Fruit fly (Drosophila melanogaster): ENCODE measurements around the gene Cpr78Cc.
A peak's percentile ranks its signal among the peaks of the same experiment; 100 is the strongest.

Gene Cpr78Cc

DNA sequence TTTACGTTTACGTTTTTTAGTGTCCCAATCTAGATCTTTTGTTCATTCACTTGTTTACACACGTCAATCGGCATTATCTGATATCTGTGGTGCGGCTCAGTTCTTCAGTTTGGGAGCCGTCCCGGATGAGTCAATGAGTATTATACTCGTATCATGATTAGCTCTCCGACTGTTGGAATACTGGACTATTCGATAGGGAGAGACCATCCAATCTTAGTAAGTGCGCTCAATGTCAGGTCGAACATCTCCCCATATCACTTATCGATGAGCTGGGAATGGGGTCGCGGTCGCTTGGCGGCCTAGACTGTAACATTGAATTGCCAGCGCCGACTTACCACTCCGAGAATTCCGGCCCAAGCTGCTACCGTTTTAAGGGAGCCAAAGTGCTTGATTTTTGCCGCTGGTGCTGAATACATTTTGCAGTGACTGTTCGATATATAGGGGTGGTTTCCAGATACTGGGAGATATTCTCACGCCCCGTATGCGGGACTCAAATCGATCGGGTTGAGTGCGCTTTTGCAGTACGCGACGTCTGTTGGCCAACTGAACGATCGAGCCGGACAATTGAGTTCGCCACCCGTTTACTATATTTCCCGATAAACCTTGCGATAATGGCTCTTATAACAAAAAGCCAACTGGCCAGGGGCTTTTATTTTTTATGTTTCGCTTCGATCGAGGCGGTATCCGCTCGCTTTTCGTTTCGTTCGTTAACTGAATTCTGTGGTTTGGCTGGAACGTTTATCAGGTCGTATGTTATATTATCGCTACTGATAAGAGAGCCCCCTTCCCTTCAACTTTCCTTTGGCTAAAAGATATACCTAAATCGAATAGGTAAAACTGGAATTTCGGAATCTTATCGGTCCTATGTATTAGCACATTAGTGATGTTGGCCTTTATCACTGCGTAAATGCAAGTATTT lies 15.4 kb upstream of the Cpr78Cc start:
- TF ChIP-seq Pif1B (GFP tag; optimal IDR thresholded peaks at IDR 0.05) (no peak), D1 (tag; optimal IDR thresholded peaks at IDR 0.05) (no peak), CG8301 (tag; optimal IDR thresholded peaks at IDR 0.05) (no peak), fd96Ca (GFP tag; IDR thresholded peaks at IDR 0.05) (no peak), CG15710 (tag; optimal IDR thresholded peaks at IDR 0.05) (no peak), CG17806 (tag; optimal IDR thresholded peaks at IDR 0.05) (no peak), Pif1A (GFP tag; optimal IDR thresholded peaks at IDR 0.05) (no peak), rn (GFP tag; IDR thresholded peaks at IDR 0.05) (no peak), CG32121 (GFP tag; IDR thresholded peaks at IDR 0.05) (no peak), gl (tag; optimal IDR thresholded peaks at IDR 0.05) (no peak), EcR (GFP tag; optimal IDR thresholded peaks at IDR 0.05) (no peak), CG8159 (tag; optimal IDR thresholded peaks at IDR 0.05) (no peak), CG9948 (tag; optimal IDR thresholded peaks at IDR 0.05) (no peak), CG14655 (GFP tag; optimal IDR thresholded peaks at IDR 0.05) (no peak), CG12605 (GFP tag; IDR thresholded peaks at IDR 0.05) (no peak), CG13204 (GFP tag; optimal IDR thresholded peaks at IDR 0.05) (no peak)

DNA sequence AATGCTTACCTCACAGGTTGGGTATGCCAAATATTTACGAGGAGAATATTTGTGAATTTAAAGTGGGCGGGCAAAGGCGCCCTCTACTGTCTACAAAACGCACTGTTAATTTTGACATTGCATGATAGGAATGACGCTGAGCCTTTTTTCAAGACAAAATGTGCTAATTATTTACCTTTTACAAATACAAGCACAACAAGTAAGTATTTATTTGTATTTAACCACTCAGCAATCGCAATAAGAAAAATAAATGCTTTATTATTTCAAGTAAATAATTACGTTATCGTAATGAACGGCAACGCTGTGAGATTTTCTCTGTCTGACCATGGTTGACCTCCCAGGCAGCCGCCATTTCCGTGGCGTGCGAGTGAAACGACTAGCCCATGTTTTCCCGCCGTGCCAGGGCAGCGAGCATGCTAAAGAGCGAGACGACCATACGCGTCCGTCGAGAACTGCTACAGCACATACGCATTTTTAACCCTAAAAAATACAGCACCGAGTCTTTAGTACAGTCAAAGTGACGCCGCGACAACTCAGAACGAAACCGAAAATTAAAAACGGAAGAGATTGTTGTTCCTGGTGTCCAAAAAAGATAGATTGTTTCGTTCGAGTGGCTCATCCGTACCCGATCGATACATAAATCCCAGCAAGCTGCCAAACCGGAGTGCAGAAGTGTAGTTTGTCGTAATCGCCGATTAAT lies 14.6 kb upstream of the Cpr78Cc start, which contains the start of the genes CG12974 and pzg:
CG12974 (minus strand) TSS at position 324 of the 700 bp plus-strand sequence.
pzg (plus strand) TSS at position 461 of the 700 bp plus-strand sequence.
- TF ChIP-seq D1 (tag; optimal IDR thresholded peaks at IDR 0.05) = no peak
- TF ChIP-seq CG17806 (tag; optimal IDR thresholded peaks at IDR 0.05) = no peak
- peak; percentile 38 for TF ChIP-seq CG9948 (tag; optimal IDR thresholded peaks at IDR 0.05)
- TF ChIP-seq gl (tag; optimal IDR thresholded peaks at IDR 0.05) = peak; percentile 40
- TF ChIP-seq CG12605 (GFP tag; IDR thresholded peaks at IDR 0.05) = no peak
- peak; percentile 34; the same call in 1 of the 2 replicates for TF ChIP-seq CG32121 (GFP tag; IDR thresholded peaks at IDR 0.05)
- peak; percentile 29; the same call in 1 of the 2 replicates for TF ChIP-seq Ets98B (GFP tag; IDR thresholded peaks at IDR 0.05)
- TF ChIP-seq rn (GFP tag; IDR thresholded peaks at IDR 0.05) = 0 out of 2 replicates have a peak, but pooled peaks have one; percentile 9
- TF ChIP-seq fd96Ca (GFP tag; IDR thresholded peaks at IDR 0.05) = peak; percentile 78; the same call in 2 of the 3 replicates
- no peak for TF ChIP-seq Pif1A (GFP tag; optimal IDR thresholded peaks at IDR 0.05)
- TF ChIP-seq EcR (GFP tag; optimal IDR thresholded peaks at IDR 0.05) = peak; percentile 61
- peak; percentile 56 for TF ChIP-seq CG15710 (tag; optimal IDR thresholded peaks at IDR 0.05)
- peak; percentile 61 for TF ChIP-seq Snoo (tag; optimal IDR thresholded peaks at IDR 0.05)
- peak; percentile 57 for TF ChIP-seq CG8159 (tag; optimal IDR thresholded peaks at IDR 0.05)
- peak; percentile 81; the same call in 2 of the 3 replicates for TF ChIP-seq CG4496 (GFP tag; IDR thresholded peaks at IDR 0.05)
- peak; percentile 55 for TF ChIP-seq CG34367 (tag; optimal IDR thresholded peaks at IDR 0.05)

DNA sequence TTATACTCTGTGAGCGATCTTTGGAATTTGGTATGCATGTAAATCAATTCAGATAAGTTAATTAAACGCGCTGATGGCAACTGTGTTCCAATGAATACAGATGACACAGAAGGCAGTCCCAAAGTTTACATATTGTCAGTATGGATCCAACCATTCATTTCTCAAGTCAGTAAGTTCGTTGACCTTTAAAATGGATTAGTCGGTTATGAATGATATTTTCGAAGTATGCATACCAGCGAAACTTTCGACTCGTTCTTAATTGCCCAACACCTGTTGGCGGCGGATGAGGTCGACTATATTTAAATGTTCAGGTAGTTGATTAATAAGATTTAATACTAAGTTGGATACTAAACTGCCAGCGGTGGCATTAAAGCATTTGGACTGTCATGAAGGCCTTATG lies 10.0 kb upstream of the Cpr78Cc start:
- TF ChIP-seq EcR (GFP tag; optimal IDR thresholded peaks at IDR 0.05) = peak; percentile 77
- no peak for TF ChIP-seq CG14655 (GFP tag; optimal IDR thresholded peaks at IDR 0.05)

DNA sequence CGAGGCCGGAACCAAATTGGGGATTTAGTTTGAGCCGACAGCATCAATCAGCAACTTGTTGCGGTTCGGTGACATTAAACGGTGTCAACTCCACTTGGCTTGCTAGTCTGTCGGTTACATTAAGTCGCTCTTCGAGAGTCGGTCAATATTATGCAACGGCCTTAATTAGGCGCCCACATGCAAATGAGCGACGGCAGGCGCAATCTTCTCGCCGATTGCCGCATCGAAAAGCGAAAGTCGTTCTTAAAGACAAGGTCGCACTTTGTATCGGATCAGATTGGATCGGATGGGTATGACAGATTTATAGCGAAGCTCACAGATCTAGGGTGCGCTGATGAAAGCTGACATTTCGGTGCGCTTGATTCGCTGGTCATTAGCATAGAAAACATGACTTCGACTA lies 9.3 kb upstream of the Cpr78Cc start:
- no peak for TF ChIP-seq EcR (GFP tag; optimal IDR thresholded peaks at IDR 0.05)
- no peak for TF ChIP-seq D1 (tag; optimal IDR thresholded peaks at IDR 0.05)
- no peak for TF ChIP-seq Snoo (tag; optimal IDR thresholded peaks at IDR 0.05)
- TF ChIP-seq CG12605 (GFP tag; IDR thresholded peaks at IDR 0.05) = no peak
- TF ChIP-seq CG13204 (GFP tag; optimal IDR thresholded peaks at IDR 0.05) = no peak
- no peak for TF ChIP-seq CG32121 (GFP tag; IDR thresholded peaks at IDR 0.05)
- no peak for TF ChIP-seq gl (tag; optimal IDR thresholded peaks at IDR 0.05)
- TF ChIP-seq CG10348 (GFP tag; IDR thresholded peaks at IDR 0.05) = no peak
- TF ChIP-seq CG8159 (tag; optimal IDR thresholded peaks at IDR 0.05) = no peak
- TF ChIP-seq CG34367 (tag; optimal IDR thresholded peaks at IDR 0.05) = no peak
- TF ChIP-seq Ets98B (GFP tag; IDR thresholded peaks at IDR 0.05) = no peak
- no peak for TF ChIP-seq CG17806 (tag; optimal IDR thresholded peaks at IDR 0.05)
- TF ChIP-seq CG15710 (tag; optimal IDR thresholded peaks at IDR 0.05) = no peak
- TF ChIP-seq Pif1A (GFP tag; optimal IDR thresholded peaks at IDR 0.05) = no peak
- TF ChIP-seq CG8301 (tag; optimal IDR thresholded peaks at IDR 0.05) = no peak
- TF ChIP-seq CG14655 (GFP tag; optimal IDR thresholded peaks at IDR 0.05) = no peak

DNA sequence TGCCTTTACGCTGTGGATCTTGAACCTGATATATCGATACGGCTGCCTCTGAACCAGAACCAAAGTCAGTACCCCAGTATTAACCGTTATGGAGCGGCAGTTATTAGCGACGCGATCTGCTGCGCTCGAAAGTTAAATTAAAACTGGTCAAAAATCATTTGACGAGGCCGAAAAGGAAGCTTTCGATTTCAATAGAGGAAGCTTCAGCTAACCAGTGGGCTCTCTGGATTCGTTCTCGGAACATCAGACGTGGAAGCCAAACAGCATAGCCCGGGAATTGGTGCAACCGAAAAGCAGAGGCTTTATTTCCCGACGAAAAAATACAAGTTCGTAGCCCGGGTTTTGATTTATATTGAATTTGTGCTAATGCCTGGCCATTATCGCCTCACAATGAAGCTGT lies 7.7 kb upstream of the Cpr78Cc start, which contains the start of gene Cpr78Ca:
Cpr78Ca (minus strand) TSS at position 101 of the 400 bp plus-strand sequence.
- TF ChIP-seq fd96Ca (GFP tag; IDR thresholded peaks at IDR 0.05) (no peak), CG13204 (GFP tag; optimal IDR thresholded peaks at IDR 0.05) (no peak)

DNA sequence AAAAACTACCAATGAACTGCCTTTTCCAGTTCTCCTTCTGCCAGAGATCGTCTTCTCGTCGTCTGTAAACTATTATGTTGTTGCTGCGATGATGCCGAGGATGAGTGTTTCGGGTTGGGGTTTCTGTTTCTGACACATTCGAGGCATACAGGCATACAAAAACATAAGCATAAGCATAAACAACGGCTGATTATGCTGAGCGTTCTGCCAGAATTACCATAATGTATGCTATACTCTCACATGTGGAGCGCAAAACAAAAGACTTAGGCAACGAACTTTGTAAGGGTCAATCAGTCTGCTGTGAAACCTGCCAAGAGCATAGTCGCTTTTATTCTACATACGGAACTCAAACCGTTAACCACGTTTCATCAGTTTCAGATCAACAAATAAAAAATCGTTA lies 6.2 kb upstream of the Cpr78Cc start, which contains the start of gene Cpr78Cb:
Cpr78Cb (plus strand) TSS at position 291 of the 400 bp plus-strand sequence.
- no peak for TF ChIP-seq CG12605 (GFP tag; IDR thresholded peaks at IDR 0.05)
- no peak for TF ChIP-seq CG9948 (tag; optimal IDR thresholded peaks at IDR 0.05)
- no peak for TF ChIP-seq CG10348 (GFP tag; IDR thresholded peaks at IDR 0.05)
- TF ChIP-seq Ets98B (GFP tag; IDR thresholded peaks at IDR 0.05) = no peak
- TF ChIP-seq CG15710 (tag; optimal IDR thresholded peaks at IDR 0.05) = no peak
- TF ChIP-seq gl (tag; optimal IDR thresholded peaks at IDR 0.05) = no peak
- no peak for TF ChIP-seq CG34367 (tag; optimal IDR thresholded peaks at IDR 0.05)
- TF ChIP-seq CG4496 (GFP tag; IDR thresholded peaks at IDR 0.05) = no peak
- no peak for TF ChIP-seq Pif1A (GFP tag; optimal IDR thresholded peaks at IDR 0.05)

Measured in whole organism, pupa.